Worm (Caenorhabditis elegans) whole organism, L3 larva: ENCODE data around the gene ceh-60.

Experiments used
- ceh-9 ChIP-seq: sonication (generic microtip); optimal IDR thresholded peaks from 2 replicates; lab custom pipeline; 2018; ENCODE audit warnings: missing biosample characterization, missing genetic modification characterization
- nfya-1 ChIP-seq: sonication (generic microtip); optimal IDR thresholded peaks from 2 replicates; lab custom pipeline; 2017; ENCODE audit warnings: missing genetic modification characterization, mild to moderate bottlenecking, missing compliant biosample characterization, antibody characterized with exemption, moderate library complexity; ENCODE audit not compliant: insufficient read depth
- tbx-2 ChIP-seq: sonication (generic microtip); optimal IDR thresholded peaks from 2 replicates; lab custom pipeline; 2016; ENCODE audit warnings: mild to moderate bottlenecking, missing genetic modification characterization, missing compliant biosample characterization

DNA sequence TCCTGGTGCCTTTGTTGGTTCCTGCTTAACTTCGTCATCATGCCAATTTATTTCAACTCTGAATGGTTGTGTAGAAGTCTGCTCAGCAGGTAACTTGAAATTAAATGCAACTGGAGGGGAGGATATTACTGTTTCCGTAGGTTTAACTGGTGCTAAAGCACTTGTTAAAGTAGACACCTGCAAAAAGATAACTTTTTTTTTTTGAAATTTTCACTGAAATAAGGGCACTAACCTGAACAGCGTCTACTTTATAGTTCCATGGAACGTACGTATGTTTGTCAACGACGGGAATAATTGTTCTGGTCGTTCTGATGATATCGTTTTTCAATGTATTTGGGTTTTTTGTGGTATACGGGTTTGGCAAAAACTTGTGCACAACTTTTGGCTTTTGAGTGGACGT lies 30.5 kb upstream of the ceh-60 start:
- TF ChIP-seq nfya-1 (tag; lab: Kevin White, UChicago) (no peak), ceh-9 (tag; lab: Kevin White, UChicago) (no peak), tbx-2 (tag; lab: Kevin White, UChicago) (no peak)
